Worm (Caenorhabditis elegans): ENCODE data around the gene str-232.

DNA sequence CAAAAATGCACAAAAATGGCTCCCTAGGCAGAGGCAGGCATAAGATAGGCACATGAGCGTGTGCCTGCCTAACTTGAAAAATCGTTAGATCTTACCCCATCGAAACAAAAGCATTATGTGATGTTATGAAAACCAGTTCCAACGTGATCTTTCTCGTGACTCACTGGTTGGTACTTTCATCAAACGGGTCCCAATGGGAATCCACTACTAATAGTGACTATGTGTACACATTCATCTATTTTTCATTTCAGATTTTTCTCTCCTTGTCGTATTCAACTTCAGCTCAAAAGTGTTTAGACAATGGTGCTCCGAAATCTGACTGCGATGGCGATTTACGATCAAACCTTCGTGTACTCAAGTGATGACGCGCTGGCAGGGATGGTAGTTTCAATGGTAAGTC, 2.1 kb upstream of the str-232 start, which contains the start of gene srx-43:
- no peak for TF ChIP-seq ceh-13 (GFP tag; optimal IDR thresholded peaks at IDR 0.05)
- no peak for TF ChIP-seq ama-1 (optimal IDR thresholded peaks at IDR 0.05)
- TF ChIP-seq aly-1 (tag; optimal IDR thresholded peaks at IDR 0.05) = no peak
- no peak for TF ChIP-seq sea-1 (GFP tag; conservative IDR thresholded peaks at IDR 0.05)
- TF ChIP-seq tra-4 (tag; optimal IDR thresholded peaks at IDR 0.05) = no peak
- TF ChIP-seq hnd-1 (tag; optimal IDR thresholded peaks at IDR 0.05) = no peak
- no peak for TF ChIP-seq flt-1 (GFP tag; IDR thresholded peaks at IDR 0.05)
- TF ChIP-seq tbx-11 (GFP tag; IDR thresholded peaks at IDR 0.05) = no peak
- no peak for TF ChIP-seq hmg-4 (GFP tag; optimal IDR thresholded peaks at IDR 0.05)
- no peak for TF ChIP-seq B0310.2 (tag; optimal IDR thresholded peaks at IDR 0.05)
- no peak for TF ChIP-seq ceh-36 (tag; optimal IDR thresholded peaks at IDR 0.05)
- no peak for TF ChIP-seq scrt-1 (GFP tag; IDR thresholded peaks at IDR 0.05)
- TF ChIP-seq hmbx-1 (tag; optimal IDR thresholded peaks at IDR 0.05) = no peak
- TF ChIP-seq ets-7 (tag; optimal IDR thresholded peaks at IDR 0.05) = no peak
